Worm (Caenorhabditis elegans) whole organism, L3 larva: Measurements from ENCODE around the gene T20D4.3.

ENCODE experiments used
- R02D3.7 ChIP-seq: fragments of 150-350 bp; optimal IDR thresholded peaks from 2 replicates; lab custom pipeline; 2014; ENCODE audit warnings: missing biosample characterization, missing genetic modification characterization
- aly-2 ChIP-seq: fragments of 150-350 bp; optimal IDR thresholded peaks from 2 replicates; lab custom pipeline; 2014; ENCODE audit warnings: missing biosample characterization, missing genetic modification characterization
- ama-1 ChIP-seq: fragments of 150-350 bp; optimal IDR thresholded peaks from 2 replicates; lab custom pipeline; 2018
- ceh-16 ChIP-seq: sonication (generic microtip); optimal IDR thresholded peaks from 2 replicates; lab custom pipeline; 2017; ENCODE audit warnings: missing biosample characterization, missing genetic modification characterization
- ceh-28 ChIP-seq: fragments of 150-350 bp; optimal IDR thresholded peaks from 2 replicates; lab custom pipeline; 2014; ENCODE audit warnings: missing biosample characterization, missing genetic modification reagents, missing genetic modification characterization
- ceh-82 ChIP-seq: fragments of 150-350 bp; optimal IDR thresholded peaks from 2 replicates; lab custom pipeline; 2014; ENCODE audit warnings: missing biosample characterization, missing genetic modification characterization
- daf-12 ChIP-seq: fragments of 150-350 bp; optimal IDR thresholded peaks from 2 replicates; lab custom pipeline; 2014; ENCODE audit warnings: missing biosample characterization, missing genetic modification reagents, missing genetic modification characterization
- egl-5 ChIP-seq: fragments of 150-350 bp; optimal IDR thresholded peaks from 2 replicates; lab custom pipeline; 2017; ENCODE audit warnings: missing biosample characterization, missing genetic modification reagents, missing genetic modification characterization, inconsistent platforms
- elt-1 ChIP-seq: fragments of 150-350 bp; optimal IDR thresholded peaks from 2 replicates; lab custom pipeline; 2014; ENCODE audit warnings: missing biosample characterization, missing genetic modification characterization
- elt-2 ChIP-seq: sonication (generic microtip); optimal IDR thresholded peaks from 2 replicates; lab custom pipeline; 2016; ENCODE audit warnings: missing genetic modification reagents, mild to moderate bottlenecking, missing genetic modification characterization, missing compliant biosample characterization
- elt-3 ChIP-seq, 3 experiments: fragments of 150-350 bp in 1 of 3; sonication (generic microtip) in 2 of 3; optimal IDR thresholded peaks; 2 replicates in 2 of 3; 4 replicates in 1 of 3; lab custom pipeline; 2014 to 2017; ENCODE audit warnings: missing biosample characterization in 3 of 3, missing genetic modification characterization in 3 of 3
- fkh-10 ChIP-seq: sonication (generic microtip); optimal IDR thresholded peaks from 2 replicates; lab custom pipeline; 2017; ENCODE audit warnings: missing biosample characterization, missing genetic modification reagents, missing genetic modification characterization
- fos-1 ChIP-seq: fragments of 150-350 bp; optimal IDR thresholded peaks from 2 replicates; lab custom pipeline; 2014; ENCODE audit warnings: missing biosample characterization, missing genetic modification characterization
- hmg-11 ChIP-seq: sonication (generic microtip); optimal IDR thresholded peaks from 2 replicates; lab custom pipeline; 2016; ENCODE audit warnings: missing genetic modification characterization, missing compliant biosample characterization
- lin-15B ChIP-seq: fragments of 150-350 bp; optimal IDR thresholded peaks from 2 replicates; lab custom pipeline; 2014; ENCODE audit warnings: missing biosample characterization, missing genetic modification characterization
- lin-39 ChIP-seq: fragments of 150-350 bp; optimal IDR thresholded peaks from 2 replicates; lab custom pipeline; 2018; ENCODE audit warnings: missing biosample characterization, missing genetic modification reagents, missing genetic modification characterization
- lsy-12 ChIP-seq: sonication (generic microtip); optimal IDR thresholded peaks from 2 replicates; lab custom pipeline; 2016; ENCODE audit warnings: mild to moderate bottlenecking, missing genetic modification characterization, missing compliant biosample characterization
- mdl-1 ChIP-seq: fragments of 150-350 bp; optimal IDR thresholded peaks from 2 replicates; lab custom pipeline; 2014; ENCODE audit warnings: missing biosample characterization, missing genetic modification characterization
- mml-1 ChIP-seq: fragments of 150-350 bp; sonication (generic microtip); optimal IDR thresholded peaks from 3 replicates; lab custom pipeline; 2014; ENCODE audit warnings: missing biosample characterization, missing genetic modification characterization
- nfya-1 ChIP-seq: sonication (generic microtip); optimal IDR thresholded peaks from 2 replicates; lab custom pipeline; 2017; ENCODE audit warnings: missing genetic modification characterization, mild to moderate bottlenecking, missing compliant biosample characterization, antibody characterized with exemption, moderate library complexity; ENCODE audit not compliant: insufficient read depth
- nhr-11 ChIP-seq: fragments of 150-350 bp; optimal IDR thresholded peaks from 2 replicates; lab custom pipeline; 2014; ENCODE audit warnings: missing biosample characterization, missing genetic modification characterization
- nhr-12 ChIP-seq: fragments of 150-350 bp; optimal IDR thresholded peaks from 2 replicates; lab custom pipeline; 2014; ENCODE audit warnings: missing biosample characterization, missing genetic modification characterization
- nhr-23 ChIP-seq: fragments of 150-350 bp; optimal IDR thresholded peaks from 2 replicates; lab custom pipeline; 2014; ENCODE audit warnings: missing biosample characterization, missing genetic modification reagents, missing genetic modification characterization
- nhr-237 ChIP-seq: fragments of 150-350 bp; optimal IDR thresholded peaks from 2 replicates; lab custom pipeline; 2014; ENCODE audit warnings: missing biosample characterization, missing genetic modification characterization
- nhr-28 ChIP-seq: fragments of 150-350 bp; optimal IDR thresholded peaks from 2 replicates; lab custom pipeline; 2014; ENCODE audit warnings: missing biosample characterization, missing genetic modification characterization
- nhr-43 ChIP-seq: sonication (generic microtip); optimal IDR thresholded peaks from 2 replicates; lab custom pipeline; 2016; ENCODE audit warnings: mild to moderate bottlenecking, missing genetic modification characterization, missing compliant biosample characterization; ENCODE audit not compliant: poor library complexity, severe bottlenecking
- nhr-67 ChIP-seq: fragments of 150-350 bp; optimal IDR thresholded peaks from 2 replicates; lab custom pipeline; 2014; ENCODE audit warnings: missing biosample characterization, missing genetic modification characterization
- nhr-76 ChIP-seq: fragments of 150-350 bp; sonication (generic microtip); optimal IDR thresholded peaks from 5 replicates; lab custom pipeline; 2014; ENCODE audit warnings: missing biosample characterization, missing genetic modification characterization
- pqm-1 ChIP-seq: fragments of 150-350 bp; optimal IDR thresholded peaks from 2 replicates; lab custom pipeline; 2017; ENCODE audit warnings: missing biosample characterization, missing genetic modification characterization, inconsistent platforms
- skn-1 ChIP-seq: fragments of 150-350 bp; optimal IDR thresholded peaks from 2 replicates; lab custom pipeline; 2014; ENCODE audit warnings: missing biosample characterization, missing genetic modification characterization
- snpc-4 ChIP-seq: fragments of 150-350 bp; optimal IDR thresholded peaks from 2 replicates; lab custom pipeline; 2014; ENCODE audit warnings: missing biosample characterization, missing genetic modification characterization
- unc-62 ChIP-seq: fragments of 150-350 bp; sonication (generic microtip); optimal IDR thresholded peaks from 4 replicates; lab custom pipeline; 2014; ENCODE audit warnings: missing biosample characterization, missing genetic modification reagents, missing genetic modification characterization
- ztf-11 ChIP-seq: fragments of 150-350 bp; optimal IDR thresholded peaks from 2 replicates; lab custom pipeline; 2014; ENCODE audit warnings: missing biosample characterization, missing genetic modification characterization

Gene T20D4.3

DNA sequence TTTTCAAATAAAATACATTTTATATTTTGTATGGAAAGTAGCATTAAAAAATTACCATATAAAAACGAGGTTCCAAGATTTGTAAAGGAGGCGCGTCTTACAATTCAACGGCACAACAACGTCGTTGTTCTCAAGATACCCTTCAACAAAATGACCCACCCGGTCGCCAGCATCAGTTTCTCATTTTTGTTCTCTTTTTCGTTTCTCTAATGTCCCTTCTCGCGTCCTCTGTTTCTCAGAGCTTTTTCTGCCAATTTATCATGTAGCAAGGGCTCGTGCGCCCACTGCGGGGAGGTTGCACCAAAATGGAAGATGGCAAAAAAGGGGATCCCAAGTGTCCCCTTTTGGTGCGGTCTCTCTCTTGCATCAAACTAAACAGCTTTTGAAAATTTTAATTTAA is 8.5 kb upstream of the T20D4.3 start:
- no peak for TF ChIP-seq nhr-76
- peak; percentile 75 for TF ChIP-seq lin-39 (tag; lab: Kevin White, UChicago)
- TF ChIP-seq, all 47 proteins: peak for 1

DNA sequence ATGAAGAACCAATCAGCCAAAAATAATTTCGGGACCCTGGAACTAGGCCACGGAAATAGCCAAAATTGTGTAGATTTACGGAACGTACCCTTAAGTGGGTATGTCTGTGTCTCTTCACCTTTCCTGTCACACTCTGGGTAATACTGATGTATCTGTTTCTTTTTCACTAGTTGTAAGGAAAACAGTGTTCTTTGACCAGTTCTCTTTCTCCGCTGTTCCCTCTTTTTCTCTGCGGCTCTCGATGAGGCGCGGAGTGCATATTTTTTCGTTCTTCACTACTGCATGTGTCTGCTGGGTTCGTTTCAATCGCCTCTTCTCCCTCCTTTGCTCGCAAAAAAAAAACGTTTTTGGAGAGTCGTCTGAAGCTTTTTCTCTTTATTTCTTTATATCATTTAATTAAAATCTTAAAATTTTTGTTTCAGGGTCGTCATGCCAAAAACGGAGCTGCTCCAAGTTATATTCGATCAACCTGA is 7.9 kb upstream of the T20D4.3 start, which contains the start of gene arrd-22:
Gene arrd-22, plus strand, starts transcription at position 423 of the 473 bp plus-strand sequence.
- no peak for TF ChIP-seq elt-2 (tag; lab: Kevin White, UChicago)
- no peak for TF ChIP-seq ceh-82 (tag; lab: Kevin White, UChicago)
- peak; percentile 20 for TF ChIP-seq nfya-1
- TF ChIP-seq lin-39 (tag; lab: Kevin White, UChicago), result peak; percentile 33
- peak; percentile 6 for TF ChIP-seq mdl-1
- no peak for TF ChIP-seq ceh-28 (tag; lab: Kevin White, UChicago)
- no peak for TF ChIP-seq daf-12 (tag; lab: Kevin White, UChicago)
- no peak for TF ChIP-seq egl-5 (tag; lab: Kevin White, UChicago)
- TF ChIP-seq aly-2 (tag; lab: Kevin White, UChicago), result no peak
- no peak for TF ChIP-seq nhr-43 (tag; lab: Kevin White, UChicago)
- no peak for TF ChIP-seq ceh-16 (tag; lab: Kevin White, UChicago)
- peak; percentile 56 for TF ChIP-seq nhr-23 (tag; lab: Kevin White, UChicago)
- no peak for TF ChIP-seq ama-1 (lab: Kevin White, UChicago)
- TF ChIP-seq lsy-12, result no peak

DNA sequence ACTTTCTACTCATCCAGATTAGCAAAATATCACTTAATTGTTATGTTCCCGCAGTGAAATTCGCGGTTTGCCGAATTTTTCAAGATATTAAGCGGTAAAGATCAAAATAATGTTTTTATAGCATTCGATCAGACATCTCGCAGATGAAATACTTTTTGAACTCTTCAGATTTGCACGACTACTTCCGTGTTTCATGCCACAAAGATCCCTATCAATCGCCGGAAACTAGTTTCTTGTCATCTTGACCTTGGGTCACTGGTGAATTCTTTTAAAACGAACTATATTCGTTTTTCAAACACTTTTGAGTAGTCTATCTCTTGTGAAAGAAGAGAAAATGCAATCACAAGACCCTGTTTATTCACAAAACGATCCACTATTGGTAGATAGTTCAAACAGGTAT is 5.0 kb upstream of the T20D4.3 start, which contains the start of gene txt-11:
Gene txt-11, plus strand, starts transcription at position 301 of the 400 bp plus-strand sequence.
- TF ChIP-seq nhr-23 (tag; lab: Kevin White, UChicago) (peak; percentile 36), elt-1 (tag; lab: Kevin White, UChicago) (no peak), elt-3 (tag; optimal IDR thresholded peaks at IDR 0.05; lab: Kevin White, UChicago) (no peak), mdl-1 (no peak), ztf-11 (no peak)
- TF ChIP-seq, all 47 proteins: peak for 1

DNA sequence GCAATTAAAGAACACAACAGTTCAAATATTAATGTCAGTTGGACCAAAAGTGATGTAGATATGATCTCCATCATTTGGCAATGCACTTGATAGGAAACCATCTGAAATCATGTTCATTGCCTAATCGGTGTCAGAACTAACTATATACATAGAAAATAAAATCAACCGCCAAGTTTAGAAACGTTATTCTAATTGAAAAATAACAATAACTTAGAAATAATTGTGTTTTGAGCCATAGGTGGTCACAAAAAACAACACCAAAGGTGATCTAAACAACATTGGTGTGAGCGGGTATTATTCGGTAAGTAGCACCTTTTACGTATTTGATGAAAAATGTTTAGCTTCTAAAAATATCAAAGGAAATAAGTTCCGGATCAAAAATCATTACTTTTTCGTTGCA is 6.3 kb downstream of the T20D4.3 start, which contains the start of gene srab-21:
Gene srab-21, minus strand, starts transcription at position 101 of the 400 bp plus-strand sequence.
- TF ChIP-seq nhr-43 (tag; lab: Kevin White, UChicago) (no peak), nhr-28 (no peak), mml-1 (tag; lab: Kevin White, UChicago) (no peak), unc-62 (GFP tag; lab: Kevin White, UChicago) (no peak), nfya-1 (no peak), nhr-237 (tag; lab: Kevin White, UChicago) (no peak), pqm-1 (no peak), elt-1 (tag; lab: Kevin White, UChicago) (no peak), nhr-23 (tag; lab: Kevin White, UChicago) (no peak), egl-5 (tag; lab: Kevin White, UChicago) (no peak), fos-1 (tag; lab: Kevin White, UChicago) (no peak), daf-12 (tag; lab: Kevin White, UChicago) (no peak), skn-1 (no peak), elt-3 (tag; optimal IDR thresholded peaks at IDR 0.05; lab: Kevin White, UChicago) (no peak)

DNA sequence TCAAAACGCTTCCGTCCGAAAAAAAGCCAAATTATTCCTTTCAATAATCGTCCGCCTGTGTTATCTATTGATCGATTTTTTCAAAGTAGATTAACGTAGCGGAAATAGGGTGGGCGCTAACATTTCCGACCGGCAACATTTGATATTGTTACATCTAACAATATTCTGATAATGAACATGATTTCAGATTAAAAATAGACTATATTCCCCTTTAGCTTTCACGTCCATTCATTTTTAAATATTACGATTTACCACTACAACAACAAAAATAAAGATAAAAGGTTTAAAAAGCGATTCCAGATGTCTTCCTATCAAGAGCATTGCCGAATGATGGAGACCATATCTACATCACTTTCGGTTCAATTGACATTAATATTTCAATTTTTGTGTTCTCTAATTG is 8.0 kb downstream of the T20D4.3 start, which contains the start of gene srab-22:
Gene srab-22, plus strand, starts transcription at position 301 of the 400 bp plus-strand sequence.
- TF ChIP-seq ama-1 (lab: Kevin White, UChicago) (no peak), nfya-1 (no peak), nhr-76 (no peak), nhr-67 (tag; lab: Kevin White, UChicago) (no peak), mdl-1 (no peak), nhr-12 (no peak), nhr-237 (tag; lab: Kevin White, UChicago) (no peak), ceh-28 (tag; lab: Kevin White, UChicago) (no peak), lin-15B (tag; lab: Kevin White, UChicago) (no peak), R02D3.7 (tag; lab: Kevin White, UChicago) (no peak), ceh-82 (tag; lab: Kevin White, UChicago) (no peak), hmg-11 (tag; lab: Kevin White, UChicago) (no peak), nhr-11 (tag; lab: Kevin White, UChicago) (no peak)

DNA sequence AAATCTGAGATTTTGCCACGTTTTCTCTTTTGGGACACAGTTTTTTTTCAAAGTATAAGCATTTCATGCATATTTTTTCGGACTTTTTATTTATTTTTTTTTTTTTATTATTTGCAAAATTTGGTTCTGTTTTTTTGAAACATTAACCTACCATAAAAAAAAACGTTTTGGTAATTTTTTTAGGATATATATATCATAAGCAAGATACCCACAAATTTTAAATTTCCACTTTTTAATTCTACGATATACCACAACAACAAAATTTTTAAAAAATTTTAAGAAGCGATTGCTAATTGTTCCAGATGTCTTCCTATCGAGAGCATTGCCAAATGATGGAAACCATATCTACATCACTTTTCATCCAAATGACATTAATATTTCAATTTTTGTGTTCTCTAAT is 10.7 kb downstream of the T20D4.3 start, which contains the start of gene srab-20:
Gene srab-20, plus strand, starts transcription at position 301 of the 400 bp plus-strand sequence.
- TF ChIP-seq snpc-4 (tag; lab: Kevin White, UChicago), result no peak
- no peak for TF ChIP-seq fkh-10 (GFP tag; lab: Kevin White, UChicago)
- TF ChIP-seq aly-2 (tag; lab: Kevin White, UChicago), result no peak
- TF ChIP-seq fos-1 (tag; lab: Kevin White, UChicago), result no peak
- TF ChIP-seq nfya-1, result no peak
